Worm (Caenorhabditis elegans): ENCODE results near the gene ets-4.
A peak's percentile ranks its signal among the peaks of the same experiment; 100 is the strongest.

ets-4 gene

DNA sequence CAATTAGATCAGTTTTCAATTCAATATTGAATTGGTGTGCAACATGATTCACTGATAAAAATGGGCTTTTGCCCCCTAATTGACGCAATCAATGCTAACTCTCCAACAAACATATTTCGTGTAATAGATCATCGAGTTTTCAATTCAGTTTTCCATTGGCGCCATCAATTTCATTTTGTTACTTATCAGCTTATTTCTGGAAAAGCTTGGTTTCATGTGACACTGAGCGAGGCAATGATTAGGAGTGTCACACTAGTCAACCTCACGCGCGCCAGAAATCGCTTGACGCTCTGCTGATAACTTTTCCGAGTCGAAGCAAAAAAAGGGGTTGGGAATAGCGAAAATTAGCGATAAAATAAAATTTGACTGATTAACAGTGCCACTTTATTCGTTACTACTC lies at the start of gene ets-4:
ets-4 (plus strand) TSS at position 347 of the 400 bp plus-strand sequence.
- TF ChIP-seq unc-30 (tag; optimal IDR thresholded peaks at IDR 0.05), result no peak
- TF ChIP-seq fkh-8 (tag; optimal IDR thresholded peaks at IDR 0.05), result no peak
- TF ChIP-seq mab-9 (GFP tag; IDR thresholded peaks at IDR 0.05), result no peak
- no peak for TF ChIP-seq Y116A8C.19 (tag; optimal IDR thresholded peaks at IDR 0.05; ENCODE audit: borderline replicate concordance)
- TF ChIP-seq nhr-28 (tag; optimal IDR thresholded peaks at IDR 0.05), result no peak
- TF ChIP-seq nhr-71 (tag; optimal IDR thresholded peaks at IDR 0.05), result peak; percentile 37
- TF ChIP-seq xbp-1 (tag; optimal IDR thresholded peaks at IDR 0.05), result no peak
- TF ChIP-seq lin-15B (tag; optimal IDR thresholded peaks at IDR 0.05), result no peak
- TF ChIP-seq hpl-2 (GFP tag; optimal IDR thresholded peaks at IDR 0.05), result no peak
- TF ChIP-seq unc-62 (GFP tag; optimal IDR thresholded peaks at IDR 0.05), result no peak
- no peak for TF ChIP-seq dpl-1 (GFP tag; optimal IDR thresholded peaks at IDR 0.05)
- TF ChIP-seq sox-4 (tag; optimal IDR thresholded peaks at IDR 0.05), result no peak
- no peak for TF ChIP-seq nhr-77 (tag; optimal IDR thresholded peaks at IDR 0.05)
- TF ChIP-seq elt-3 (tag; optimal IDR thresholded peaks at IDR 0.05), result no peak
- TF ChIP-seq lin-39 (tag; optimal IDR thresholded peaks at IDR 0.05), result no peak
- no peak for TF ChIP-seq fkh-4 (tag; optimal IDR thresholded peaks at IDR 0.05; ENCODE audit: borderline replicate concordance)
- TF ChIP-seq zip-4 (GFP tag; optimal IDR thresholded peaks at IDR 0.05), result no peak
- peak; percentile 0 for TF ChIP-seq C16A3.4 (tag; optimal IDR thresholded peaks at IDR 0.05)
- no peak for TF ChIP-seq alr-1 (tag; optimal IDR thresholded peaks at IDR 0.05; ENCODE audit: borderline replicate concordance)
- TF ChIP-seq irx-1 (tag; optimal IDR thresholded peaks at IDR 0.05), result no peak
- no peak for TF ChIP-seq rnt-1 (tag; optimal IDR thresholded peaks at IDR 0.05)
- no peak for TF ChIP-seq ces-1 (GFP tag; optimal IDR thresholded peaks at IDR 0.05)
- no peak for TF ChIP-seq nhr-84 (tag; optimal IDR thresholded peaks at IDR 0.05)
- TF ChIP-seq aha-1 (tag; optimal IDR thresholded peaks at IDR 0.05), result no peak
- no peak for TF ChIP-seq nhr-237 (tag; optimal IDR thresholded peaks at IDR 0.05)
- TF ChIP-seq ceh-90 (tag; optimal IDR thresholded peaks at IDR 0.05), result no peak
- TF ChIP-seq nhr-47 (tag; optimal IDR thresholded peaks at IDR 0.05), result no peak
- TF ChIP-seq hlh-17 (GFP tag; optimal IDR thresholded peaks at IDR 0.05; ENCODE audit: borderline replicate concordance), result no peak
- TF ChIP-seq nhr-85 (tag), result no peak
- no peak for TF ChIP-seq nhr-12 (tag; optimal IDR thresholded peaks at IDR 0.05)
- TF ChIP-seq egl-13 (tag; optimal IDR thresholded peaks at IDR 0.05), result no peak
- TF ChIP-seq fos-1 (tag; optimal IDR thresholded peaks at IDR 0.05), result no peak
- TF ChIP-seq blmp-1 (tag; optimal IDR thresholded peaks at IDR 0.05), result no peak
- TF ChIP-seq lin-13 (GFP tag; optimal IDR thresholded peaks at IDR 0.05), result no peak
- peak; percentile 4 for TF ChIP-seq lin-14 (GFP tag; optimal IDR thresholded peaks at IDR 0.05)
- TF ChIP-seq nhr-20 (tag; optimal IDR thresholded peaks at IDR 0.05), result peak; percentile 18
- no peak for TF ChIP-seq hlh-4 (tag; optimal IDR thresholded peaks at IDR 0.05)
- no peak for TF ChIP-seq nhr-76 (tag; optimal IDR thresholded peaks at IDR 0.05)
- no peak for TF ChIP-seq snpc-4 (tag; optimal IDR thresholded peaks at IDR 0.05)
- peak; percentile 40 for TF ChIP-seq jun-1 (tag; optimal IDR thresholded peaks at IDR 0.05)
- peak; percentile 35 for TF ChIP-seq tlp-1 (tag; optimal IDR thresholded peaks at IDR 0.05)
- TF ChIP-seq pax-3 (tag; optimal IDR thresholded peaks at IDR 0.05), result no peak
- no peak for TF ChIP-seq sup-37 (GFP tag; optimal IDR thresholded peaks at IDR 0.05)
- TF ChIP-seq nhr-90 (tag; optimal IDR thresholded peaks at IDR 0.05; ENCODE audit: poor library complexity), result peak; percentile 39
- TF ChIP-seq vab-15 (tag; optimal IDR thresholded peaks at IDR 0.05), result no peak
- TF ChIP-seq mep-1 (tag; optimal IDR thresholded peaks at IDR 0.05), result no peak
- TF ChIP-seq unc-130 (tag; optimal IDR thresholded peaks at IDR 0.05), result no peak
- no peak for TF ChIP-seq egl-27 (tag; optimal IDR thresholded peaks at IDR 0.05)
- no peak for TF ChIP-seq fkh-10 (GFP tag; optimal IDR thresholded peaks at IDR 0.05)
- no peak for TF ChIP-seq aly-2 (tag; optimal IDR thresholded peaks at IDR 0.05)
- no peak for TF ChIP-seq sptf-1 (tag; optimal IDR thresholded peaks at IDR 0.05)
- no peak for TF ChIP-seq grh-1 (GFP tag; IDR thresholded peaks at IDR 0.05)
- TF ChIP-seq tbx-2 (tag; optimal IDR thresholded peaks at IDR 0.05), result no peak
- TF ChIP-seq zag-1 (tag; optimal IDR thresholded peaks at IDR 0.05), result no peak
